Worm (Caenorhabditis elegans) whole organism, mixed stage, embryonic: ENCODE results near the gene C25B8.8.

Experiments
- blmp-1 ChIP-seq: fragments of 150-350 bp; optimal IDR thresholded peaks from 2 replicates; lab custom pipeline; 2014; ENCODE audit warnings: missing biosample characterization, missing genetic modification characterization
- lin-13 ChIP-seq: fragments of 150-350 bp; optimal IDR thresholded peaks from 2 replicates; lab custom pipeline; 2014; ENCODE audit warnings: missing biosample characterization, missing genetic modification characterization
- lsy-2 ChIP-seq: fragments of 150-350 bp; optimal IDR thresholded peaks from 2 replicates; lab custom pipeline; 2014; ENCODE audit warnings: missing biosample characterization, missing genetic modification characterization
- mep-1 ChIP-seq: fragments of 150-350 bp; optimal IDR thresholded peaks from 2 replicates; lab custom pipeline; 2017; ENCODE audit warnings: missing biosample characterization, missing genetic modification reagents, missing genetic modification characterization, inconsistent platforms
- pha-4 ChIP-seq: fragments of 150-350 bp; optimal IDR thresholded peaks from 2 replicates; lab custom pipeline; 2018; ENCODE audit warnings: missing biosample characterization, missing genetic modification reagents, missing genetic modification characterization
- zip-8 ChIP-seq: fragments of 150-350 bp; optimal IDR thresholded peaks from 2 replicates; lab custom pipeline; 2014; ENCODE audit warnings: missing biosample characterization, missing genetic modification characterization
- ztf-11 ChIP-seq: fragments of 150-350 bp; optimal IDR thresholded peaks from 2 replicates; lab custom pipeline; 2014; ENCODE audit warnings: missing biosample characterization, missing genetic modification characterization

- TF ChIP-seq lsy-2 (tag; lab: Kevin White, UChicago) (no peak), lin-13 (no peak), ztf-11 (tag; lab: Kevin White, UChicago) (no peak), mep-1 (tag; lab: Kevin White, UChicago) (no peak), pha-4 (tag; lab: Kevin White, UChicago) (no peak), blmp-1 (no peak), zip-8 (tag; lab: Kevin White, UChicago) (no peak)
Observed at ce11 chrX:6644971-6645704, 35.3 kb downstream of the C25B8.8 start, which contains the start of gene C56E10.3.
